Fruit fly (Drosophila melanogaster) whole organism, embryonic: ENCODE results near the gene Arpc4.

Experiments used
- Asciz ChIP-seq: fragments of 200-800 bp; sonication (Bioruptor generic); optimal IDR thresholded peaks from 2 replicates; lab custom pipeline; 2017; ENCODE audit warnings: missing biosample characterization, mild to moderate bottlenecking, missing genetic modification characterization, missing genetic modification reagents
- BtbVII ChIP-seq: fragments of 200-800 bp; sonication (Bioruptor generic); optimal IDR thresholded peaks from 3 replicates; lab custom pipeline; 2017; ENCODE audit warnings: missing biosample characterization, mild to moderate bottlenecking, missing genetic modification characterization
- Bteb2 ChIP-seq: fragments of 200-800 bp; sonication (Bioruptor generic); optimal IDR thresholded peaks from 2 replicates; lab custom pipeline; 2016; ENCODE audit warnings: missing biosample characterization, missing genetic modification characterization
- CG1024 ChIP-seq: fragments of 200-800 bp; sonication (Bioruptor generic); IDR thresholded peaks from 2 replicates; pipeline ENCODE4 v1.3.6; 2022; ENCODE audit warnings: missing biosample characterization, missing genetic modification characterization
- CG12391 ChIP-seq: fragments of 200-800 bp; sonication (Bioruptor generic); optimal IDR thresholded peaks from 3 replicates; lab custom pipeline; 2018; ENCODE audit warnings: missing biosample characterization, mild to moderate bottlenecking, missing genetic modification characterization, moderate library complexity
- CG12659 ChIP-seq: fragments of 200-800 bp; sonication (Bioruptor generic); optimal IDR thresholded peaks from 3 replicates; lab custom pipeline; 2017; ENCODE audit warnings: mild to moderate bottlenecking, missing biosample characterization, missing genetic modification reagents, missing genetic modification characterization
- CG12769 ChIP-seq: fragments of 200-800 bp; sonication (Bioruptor generic); optimal IDR thresholded peaks from 2 replicates; lab custom pipeline; 2019; ENCODE audit warnings: missing biosample characterization, mild to moderate bottlenecking, missing genetic modification characterization, moderate library complexity
- CG14050 ChIP-seq: fragments of 200-800 bp; sonication (Bioruptor generic); IDR thresholded peaks from 3 replicates; pipeline ENCODE4 v1.3.6; 2022; ENCODE audit warnings: missing biosample characterization, missing genetic modification characterization
- CG14667 ChIP-seq: fragments of 200-800 bp; sonication (Bioruptor generic); IDR thresholded peaks from 2 replicates; pipeline ENCODE4 v1.3.6; 2022; ENCODE audit warnings: missing biosample characterization, missing genetic modification characterization
- CG1529 ChIP-seq: fragments of 200-800 bp; sonication (Bioruptor generic); optimal IDR thresholded peaks from 3 replicates; lab custom pipeline; 2018; ENCODE audit warnings: missing biosample characterization, missing genetic modification characterization
- CG15696 ChIP-seq: fragments of 200-800 bp; sonication (Bioruptor generic); optimal IDR thresholded peaks from 2 replicates; lab custom pipeline; 2019; ENCODE audit warnings: missing biosample characterization, mild to moderate bottlenecking, missing genetic modification characterization, moderate library complexity
- CG17328 ChIP-seq: fragments of 200-800 bp; sonication (Bioruptor generic); IDR thresholded peaks from 2 replicates; pipeline ENCODE4 v1.3.6; 2022; ENCODE audit warnings: missing biosample characterization, missing genetic modification characterization
- CG17359 ChIP-seq: fragments of 200-800 bp; sonication (Bioruptor generic); optimal IDR thresholded peaks from 3 replicates; lab custom pipeline; 2018; ENCODE audit warnings: missing biosample characterization, mild to moderate bottlenecking, missing genetic modification characterization, moderate library complexity
- CG17612 ChIP-seq: fragments of 200-800 bp; sonication (Bioruptor generic); IDR thresholded peaks from 2 replicates; pipeline ENCODE4 v1.3.6; 2022; ENCODE audit warnings: missing biosample characterization, missing genetic modification characterization
- CG18262 ChIP-seq: fragments of 200-800 bp; optimal IDR thresholded peaks from 3 replicates; lab custom pipeline; 2019; ENCODE audit warnings: missing biosample characterization, mild to moderate bottlenecking, missing genetic modification characterization, moderate library complexity
- CG34422 ChIP-seq: fragments of 200-800 bp; sonication (Bioruptor generic); IDR thresholded peaks from 3 replicates; pipeline ENCODE4 v1.3.6; 2022; ENCODE audit warnings: missing biosample characterization, missing genetic modification characterization
- CG3838 ChIP-seq: fragments of 200-800 bp; sonication (Bioruptor generic); optimal IDR thresholded peaks from 3 replicates; lab custom pipeline; 2016; ENCODE audit warnings: missing biosample characterization, missing genetic modification characterization
- CG5953 ChIP-seq: fragments of 200-800 bp; sonication (Bioruptor generic); IDR thresholded peaks from 2 replicates; pipeline ENCODE4 v1.3.6; 2022; ENCODE audit warnings: missing biosample characterization, missing genetic modification characterization
- CG7372 ChIP-seq: fragments of 200-800 bp; sonication (Bioruptor generic); IDR thresholded peaks from 2 replicates; pipeline ENCODE4 v1.3.6; 2022; ENCODE audit warnings: missing biosample characterization, missing genetic modification characterization
- CG7786 ChIP-seq: fragments of 200-800 bp; sonication (Bioruptor generic); optimal IDR thresholded peaks from 2 replicates; lab custom pipeline; 2016; ENCODE audit warnings: missing biosample characterization, missing genetic modification characterization
- CG7928 ChIP-seq: fragments of 200-800 bp; sonication (Bioruptor generic); optimal IDR thresholded peaks from 2 replicates; lab custom pipeline; 2017; ENCODE audit warnings: missing biosample characterization, mild to moderate bottlenecking, missing genetic modification characterization
- CG9876 ChIP-seq: fragments of 200-800 bp; sonication (Bioruptor generic); optimal IDR thresholded peaks from 2 replicates; lab custom pipeline; 2016; ENCODE audit warnings: missing biosample characterization, missing genetic modification characterization
- CkIIα-i1 ChIP-seq: fragments of 200-800 bp; sonication (Bioruptor generic); IDR thresholded peaks from 2 replicates; pipeline ENCODE4 v1.3.6; 2022; ENCODE audit warnings: missing biosample characterization, missing genetic modification characterization
- CrebB ChIP-seq: fragments of 200-800 bp; sonication (Bioruptor generic); optimal IDR thresholded peaks from 3 replicates; lab custom pipeline; 2018; ENCODE audit warnings: missing biosample characterization, mild to moderate bottlenecking, missing genetic modification characterization
- Dip3 ChIP-seq: fragments of 200-800 bp; sonication (Bioruptor generic); optimal IDR thresholded peaks from 3 replicates; lab custom pipeline; 2016; ENCODE audit warnings: missing biosample characterization, missing genetic modification characterization
- Dref ChIP-seq: fragments of 200-800 bp; sonication (Bioruptor generic); IDR thresholded peaks from 2 replicates; pipeline ENCODE4 v1.3.6; 2022; ENCODE audit warnings: missing biosample characterization, missing genetic modification characterization
- H2.0 ChIP-seq: fragments of 200-800 bp; sonication (Bioruptor generic); IDR thresholded peaks from 2 replicates; pipeline ENCODE4 v1.3.6; 2022; ENCODE audit warnings: missing biosample characterization, missing genetic modification characterization
- Hr3 ChIP-seq: fragments of 200-800 bp; sonication (Bioruptor generic); optimal IDR thresholded peaks from 3 replicates; lab custom pipeline; 2016; ENCODE audit warnings: missing biosample characterization, missing genetic modification characterization
- Lhr ChIP-seq: fragments of 200-800 bp; sonication (Bioruptor generic); optimal IDR thresholded peaks from 3 replicates; lab custom pipeline; 2017; ENCODE audit warnings: mild to moderate bottlenecking, missing biosample characterization, missing genetic modification reagents, missing genetic modification characterization
- Myb ChIP-seq: fragments of 200-800 bp; sonication (Bioruptor generic); optimal IDR thresholded peaks from 2 replicates; lab custom pipeline; 2016; ENCODE audit warnings: missing biosample characterization, missing genetic modification characterization
- Side ChIP-seq: fragments of 200-800 bp; sonication (Bioruptor generic); optimal IDR thresholded peaks from 2 replicates; lab custom pipeline; 2016; ENCODE audit warnings: missing biosample characterization, missing genetic modification characterization
- Sox102F ChIP-seq: fragments of 200-800 bp; sonication (Bioruptor generic); optimal IDR thresholded peaks from 2 replicates; lab custom pipeline; 2018; ENCODE audit warnings: missing biosample characterization, mild to moderate bottlenecking, missing genetic modification characterization, moderate library complexity
- Xrp1 ChIP-seq: fragments of 200-800 bp; sonication (Bioruptor generic); IDR thresholded peaks from 2 replicates; pipeline ENCODE4 v1.3.6; 2022; ENCODE audit warnings: missing biosample characterization, missing genetic modification characterization
- ap ChIP-seq: fragments of 200-800 bp; sonication (Bioruptor generic); IDR thresholded peaks from 2 replicates; pipeline ENCODE4 v1.3.6; 2022; ENCODE audit warnings: missing biosample characterization, missing genetic modification characterization
- disco-r ChIP-seq: fragments of 200-800 bp; sonication (Bioruptor generic); optimal IDR thresholded peaks from 2 replicates; lab custom pipeline; 2016; ENCODE audit warnings: missing biosample characterization, missing genetic modification characterization
- ewg ChIP-seq: fragments of 200-800 bp; sonication (Bioruptor generic); optimal IDR thresholded peaks from 3 replicates; lab custom pipeline; 2017; ENCODE audit warnings: mild to moderate bottlenecking, missing biosample characterization, missing genetic modification reagents, missing genetic modification characterization
- fu2 ChIP-seq: fragments of 200-800 bp; sonication (Bioruptor generic); optimal IDR thresholded peaks from 2 replicates; lab custom pipeline; 2016; ENCODE audit warnings: missing biosample characterization, missing genetic modification characterization
- gce ChIP-seq: fragments of 200-800 bp; sonication (Bioruptor generic); IDR thresholded peaks from 3 replicates; pipeline ENCODE4 v1.3.6; 2022; ENCODE audit warnings: missing biosample characterization, missing genetic modification characterization
- lbe ChIP-seq: fragments of 200-800 bp; sonication (Bioruptor generic); optimal IDR thresholded peaks from 2 replicates; lab custom pipeline; 2016; ENCODE audit warnings: missing biosample characterization, mild to moderate bottlenecking, missing genetic modification characterization
- maf-S ChIP-seq: fragments of 200-800 bp; sonication (Bioruptor generic); optimal IDR thresholded peaks from 2 replicates; lab custom pipeline; 2016; ENCODE audit warnings: missing biosample characterization, missing genetic modification characterization
- peb ChIP-seq: fragments of 200-800 bp; sonication (Bioruptor generic); IDR thresholded peaks from 2 replicates; pipeline ENCODE4 v1.3.6; 2022; ENCODE audit warnings: missing biosample characterization, missing genetic modification characterization
- pho ChIP-seq: fragments of 200-800 bp; sonication (Bioruptor generic); optimal IDR thresholded peaks from 2 replicates; lab custom pipeline; 2016; ENCODE audit warnings: missing biosample characterization, missing genetic modification characterization
- scrt ChIP-seq: fragments of 200-800 bp; sonication (Bioruptor generic); optimal IDR thresholded peaks from 2 replicates; lab custom pipeline; 2018; ENCODE audit warnings: missing biosample characterization, mild to moderate bottlenecking, missing genetic modification characterization, moderate library complexity
- sens ChIP-seq: fragments of 200-800 bp; sonication (Bioruptor generic); peaks from one replicate; lab custom pipeline; 2016; ENCODE audit warnings: missing biosample characterization, missing genetic modification characterization
- slou ChIP-seq: fragments of 200-800 bp; sonication (Bioruptor generic); optimal IDR thresholded peaks from 3 replicates; lab custom pipeline; 2016; ENCODE audit warnings: missing biosample characterization, missing genetic modification characterization
- sob ChIP-seq: fragments of 200-800 bp; sonication (Bioruptor generic); IDR thresholded peaks from 2 replicates; pipeline ENCODE4 v1.3.6; 2022; ENCODE audit warnings: missing biosample characterization, missing genetic modification characterization
- ssp ChIP-seq: fragments of 200-800 bp; sonication (Bioruptor generic); IDR thresholded peaks from 2 replicates; pipeline ENCODE4 v1.3.6; 2022; ENCODE audit warnings: missing biosample characterization, missing genetic modification characterization
- stwl ChIP-seq: fragments of 200-800 bp; sonication (Bioruptor generic); optimal IDR thresholded peaks from 3 replicates; lab custom pipeline; 2018; ENCODE audit warnings: missing biosample characterization, mild to moderate bottlenecking, missing genetic modification characterization, moderate library complexity
- unc-4 ChIP-seq: fragments of 200-800 bp; sonication (Bioruptor generic); IDR thresholded peaks from 2 replicates; pipeline ENCODE4 v1.3.6; 2022; ENCODE audit warnings: missing biosample characterization, missing genetic modification characterization; ENCODE audit not compliant: partially characterized antibody
- vfl ChIP-seq: fragments of 200-800 bp; sonication (Bioruptor generic); optimal IDR thresholded peaks from 2 replicates; lab custom pipeline; 2016; ENCODE audit warnings: missing biosample characterization, missing genetic modification characterization
- vvl ChIP-seq: fragments of 200-800 bp; sonication (Bioruptor generic); IDR thresholded peaks from 2 replicates; pipeline ENCODE4 v1.3.6; 2022; ENCODE audit warnings: missing biosample characterization, missing genetic modification characterization
- wdn ChIP-seq: fragments of 200-800 bp; sonication (Bioruptor generic); IDR thresholded peaks from 2 replicates; pipeline ENCODE4 v1.3.6; 2022; ENCODE audit warnings: missing biosample characterization, missing genetic modification characterization

Arpc4 gene

DNA sequence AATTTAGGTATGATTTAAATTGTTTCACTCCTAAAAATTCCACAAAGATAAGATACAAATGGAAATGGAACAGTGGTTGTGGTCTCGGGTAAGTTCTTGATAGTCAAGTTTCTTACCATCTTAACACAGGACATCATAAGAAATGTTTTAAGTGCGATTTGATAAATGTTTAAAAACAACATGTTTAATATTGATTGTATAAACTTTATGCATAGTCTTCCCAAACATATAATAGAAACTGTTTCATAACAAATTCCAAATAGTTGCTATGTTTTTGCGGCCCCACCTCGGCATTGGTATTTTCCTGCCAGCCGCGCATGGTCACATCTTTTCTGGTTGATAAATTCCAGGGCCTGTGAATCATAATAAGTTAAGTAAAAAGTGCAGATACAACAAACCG, at the start of gene Arpc4 (continued):
- TF ChIP-seq BtbVII (GFP tag; lab: Kevin White, UChicago) (no peak), CG17359 (tag; lab: Kevin White, UChicago) (peak; percentile 5), maf-S (GFP tag; lab: Kevin White, UChicago) (peak; percentile 24), CG12659 (peak; percentile 61), scrt (GFP tag; lab: Kevin White, UChicago) (no peak), Dip3 (GFP tag; lab: Kevin White, UChicago) (peak; percentile 11), lbe (no peak), vvl (GFP tag; lab: Robert Waterston, UW) (peak; percentile 91), ssp (GFP tag; lab: Robert Waterston, UW) (peak; percentile 57), Dref (0 out of 2 replicates have a peak, but pooled peaks have one; percentile 19), fu2 (peak; percentile 50), ap (GFP tag; lab: Robert Waterston, UW) (peak; percentile 37), Lhr (GFP tag; lab: Kevin White, UChicago) (peak; percentile 65), ewg (GFP tag; lab: Kevin White, UChicago) (peak; percentile 43), sens (peak; percentile 82), CG1024 (GFP tag; lab: Robert Waterston, UW) (peak; percentile 69), CG12391 (peak; percentile 75), sob (GFP tag; lab: Robert Waterston, UW) (peak; percentile 73), CG1529 (GFP tag; lab: Kevin White, UChicago) (no peak), CG7786 (peak; percentile 53), H2.0 (peak; percentile 64), Myb (GFP tag; lab: Kevin White, UChicago) (peak; percentile 60), CrebB (tag; lab: Kevin White, UChicago) (peak; percentile 21), CG9876 (peak; percentile 13), CG14050 (GFP tag; lab: Robert Waterston, UW) (peak; percentile 67; the same call in 2 of the 3 replicates), CG14667 (GFP tag; lab: Robert Waterston, UW) (peak; percentile 39; the same call in 1 of the 2 replicates), unc-4 (GFP tag; lab: Robert Waterston, UW) (no peak), Side (GFP tag; lab: Kevin White, UChicago) (no peak), CG34422 (GFP tag; lab: Robert Waterston, UW) (peak; percentile 66; the same call in 2 of the 3 replicates), Asciz (GFP tag; lab: Kevin White, UChicago) (peak; percentile 35), CG5953 (GFP tag; lab: Robert Waterston, UW) (peak; percentile 69), CG7928 (peak; percentile 71), CkIIα-i1 (no peak), Bteb2 (GFP tag; lab: Kevin White, UChicago) (peak; percentile 13), wdn (GFP tag; lab: Robert Waterston, UW) (peak; percentile 49; the same call in 1 of the 2 replicates), CG3838 (GFP tag; lab: Kevin White, UChicago) (no peak), peb (GFP tag; lab: Robert Waterston, UW) (no peak), CG12769 (tag; lab: Kevin White, UChicago) (no peak), Xrp1 (peak; percentile 67), vfl (GFP tag; lab: Kevin White, UChicago) (peak; percentile 5), CG7372 (peak; percentile 61), stwl (tag; lab: Kevin White, UChicago) (peak; percentile 83), CG17328 (GFP tag; lab: Robert Waterston, UW) (peak; percentile 80), Hr3 (GFP tag; lab: Kevin White, UChicago) (peak; percentile 30), CG15696 (tag; lab: Kevin White, UChicago) (peak; percentile 22), Sox102F (GFP tag; lab: Kevin White, UChicago) (no peak), disco-r (no peak), pho (GFP tag; lab: Kevin White, UChicago) (peak; percentile 52), CG18262 (tag; lab: Kevin White, UChicago) (no peak), gce (GFP tag; lab: Robert Waterston, UW) (peak; percentile 34; the same call in 1 of the 3 replicates), CG17612 (GFP tag; lab: Robert Waterston, UW) (no peak), slou (GFP tag; lab: Kevin White, UChicago) (peak; percentile 8)
